4 worm cellular contexts compared by ENCODE assay signal in the genomic region with DNA sequence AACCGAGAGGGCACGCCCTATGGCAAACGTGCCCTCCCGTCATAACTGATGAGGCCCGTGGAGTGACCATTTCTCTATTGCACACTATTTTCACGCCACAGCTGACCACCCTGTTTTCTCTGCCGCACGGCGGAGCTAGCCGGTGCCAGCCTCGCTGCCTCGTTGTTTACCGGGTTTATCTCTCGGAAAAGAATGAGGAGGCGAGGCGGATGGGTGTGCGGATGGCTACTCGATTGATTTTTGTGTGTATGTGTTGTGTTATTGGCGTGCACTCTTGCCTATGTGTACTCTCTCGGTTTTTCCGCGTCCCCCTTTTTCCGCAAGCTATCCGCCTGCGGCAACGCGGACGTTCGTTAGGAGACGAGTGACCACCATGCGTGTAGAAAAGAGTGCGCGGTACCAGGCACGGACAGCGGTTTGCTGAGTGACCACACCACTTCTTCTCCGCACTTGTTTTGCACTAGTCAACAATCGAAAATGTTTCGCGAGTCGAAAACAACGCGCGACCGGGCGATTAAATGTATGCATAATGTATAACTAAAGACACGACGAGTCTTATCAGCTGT.
TF ChIP-seq lines count a peak whose summit lies in the region.

No protein-coding gene starts in this region.

TF ChIP-seq in whole organism, L2 larva, 48 proteins besides CTCF, POLR2A, EP300 and RAD21 (continues in another document):
- TF ChIP-seq lin-11 (tag; optimal IDR thresholded peaks at IDR 0.05; lab: Kevin White, UChicago) (peak; percentile 47), dmd-4 (tag; optimal IDR thresholded peaks at IDR 0.05; lab: Kevin White, UChicago) (no peak), nhr-12 (tag; optimal IDR thresholded peaks at IDR 0.05; lab: Kevin White, UChicago) (no peak), fos-1 (tag; optimal IDR thresholded peaks at IDR 0.05; lab: Kevin White, UChicago) (peak; percentile 49), sma-3 (GFP tag; optimal IDR thresholded peaks at IDR 0.05; lab: Kevin White, UChicago) (peak; percentile 58), ZK546.5 (tag; optimal IDR thresholded peaks at IDR 0.05; lab: Kevin White, UChicago) (no peak), unc-39 (tag; optimal IDR thresholded peaks at IDR 0.05; lab: Kevin White, UChicago) (no peak), unc-55 (GFP tag; optimal IDR thresholded peaks at IDR 0.05; lab: Kevin White, UChicago) (peak; percentile 41), nhr-21 (tag; optimal IDR thresholded peaks at IDR 0.05; lab: Kevin White, UChicago) (peak; percentile 83), lsy-2 (tag; optimal IDR thresholded peaks at IDR 0.05; lab: Kevin White, UChicago) (peak in 1 of 2 experiments; percentile 76), zag-1 (tag; optimal IDR thresholded peaks at IDR 0.05; lab: Kevin White, UChicago) (peak; percentile 63), nhr-237 (tag; optimal IDR thresholded peaks at IDR 0.05; lab: Kevin White, UChicago) (no peak), nhr-10 (tag; optimal IDR thresholded peaks at IDR 0.05; lab: Kevin White, UChicago) (no peak), nhr-23 (tag; optimal IDR thresholded peaks at IDR 0.05; lab: Kevin White, UChicago) (no peak), lin-13 (GFP tag; optimal IDR thresholded peaks at IDR 0.05; lab: Kevin White, UChicago) (peak; percentile 3), elt-1 (tag; optimal IDR thresholded peaks at IDR 0.05; lab: Kevin White, UChicago) (no peak), ztf-4 (tag; optimal IDR thresholded peaks at IDR 0.05; lab: Kevin White, UChicago) (no peak), snpc-4 (tag; optimal IDR thresholded peaks at IDR 0.05; lab: Kevin White, UChicago) (no peak), peb-1 (tag; optimal IDR thresholded peaks at IDR 0.05; lab: Kevin White, UChicago) (peak; percentile 94), egl-27 (tag; optimal IDR thresholded peaks at IDR 0.05; lab: Kevin White, UChicago) (peak; percentile 76), gmeb-1 (tag; optimal IDR thresholded peaks at IDR 0.05; lab: Kevin White, UChicago) (no peak), nhr-6 (tag; optimal IDR thresholded peaks at IDR 0.05; lab: Kevin White, UChicago) (no peak)

TF ChIP-seq in whole organism, L4 larva, 104 proteins besides CTCF, POLR2A, EP300 and RAD21 (continues in another document):
- TF ChIP-seq ZK337.2 (GFP tag; IDR thresholded peaks at IDR 0.05; lab: Robert Waterston, UW) = no peak
- no peak for TF ChIP-seq R02D3.7 (tag; optimal IDR thresholded peaks at IDR 0.05; lab: Kevin White, UChicago)
- no peak for TF ChIP-seq pqm-1 (tag; optimal IDR thresholded peaks at IDR 0.05; lab: Kevin White, UChicago)
- TF ChIP-seq sdz-12 (GFP tag; optimal IDR thresholded peaks at IDR 0.05; lab: Kevin White, UChicago) = no peak
- TF ChIP-seq ZK546.5 (tag; optimal IDR thresholded peaks at IDR 0.05; lab: Kevin White, UChicago) = no peak
- TF ChIP-seq ctbp-1 (GFP tag; IDR thresholded peaks at IDR 0.05; lab: Robert Waterston, UW) = peak; percentile 67; the same call in 1 of the 2 replicates
- no peak for TF ChIP-seq nhr-42 (GFP tag; IDR thresholded peaks at IDR 0.05; lab: Robert Waterston, UW)
- no peak for TF ChIP-seq zip-11 (GFP tag; IDR thresholded peaks at IDR 0.05; lab: Robert Waterston, UW)
- TF ChIP-seq lin-38 (GFP tag; IDR thresholded peaks at IDR 0.05; lab: Robert Waterston, UW) = no peak
- TF ChIP-seq lin-13 (GFP tag; optimal IDR thresholded peaks at IDR 0.05; lab: Kevin White, UChicago) = no peak
- no peak for TF ChIP-seq aly-2 (tag; optimal IDR thresholded peaks at IDR 0.05; lab: Kevin White, UChicago)
- no peak for TF ChIP-seq D1046.2 (GFP tag; IDR thresholded peaks at IDR 0.05; lab: Robert Waterston, UW)
- no peak for TF ChIP-seq Y105C5A.15 (GFP tag; IDR thresholded peaks at IDR 0.05; lab: Robert Waterston, UW)
- TF ChIP-seq saeg-2 (GFP tag; IDR thresholded peaks at IDR 0.05; lab: Robert Waterston, UW) = 0 out of 2 replicates have a peak, but pooled peaks have one; percentile 63
- TF ChIP-seq unc-39 (tag; optimal IDR thresholded peaks at IDR 0.05; lab: Kevin White, UChicago) = no peak
- peak; percentile 27; the same call in 1 of the 2 replicates for TF ChIP-seq dmd-6 (GFP tag; IDR thresholded peaks at IDR 0.05; lab: Robert Waterston, UW)
- TF ChIP-seq vab-7 (GFP tag; IDR thresholded peaks at IDR 0.05; lab: Robert Waterston, UW) = no peak
- peak; percentile 65 for TF ChIP-seq madf-9 (GFP tag; conservative IDR thresholded peaks at IDR 0.05; lab: Robert Waterston, UW)
- TF ChIP-seq snpc-1.2 (GFP tag; IDR thresholded peaks at IDR 0.05; lab: Robert Waterston, UW) = no peak
- TF ChIP-seq skn-1 (tag; optimal IDR thresholded peaks at IDR 0.05; lab: Kevin White, UChicago) = no peak
- TF ChIP-seq ama-1 (optimal IDR thresholded peaks at IDR 0.05; lab: Kevin White, UChicago) = no peak
- TF ChIP-seq mdl-1 (tag; optimal IDR thresholded peaks at IDR 0.05; lab: Kevin White, UChicago) = peak; percentile 64 to 93
- no peak for TF ChIP-seq nhr-76 (tag; optimal IDR thresholded peaks at IDR 0.05; lab: Kevin White, UChicago)

TF ChIP-seq in whole organism, late embryonic, 69 proteins besides CTCF, POLR2A, EP300 and RAD21 (continues in another document):
- TF ChIP-seq pax-1 (tag; optimal IDR thresholded peaks at IDR 0.05; lab: Kevin White, UChicago) = no peak
- TF ChIP-seq ceh-18 (tag; optimal IDR thresholded peaks at IDR 0.05; lab: Kevin White, UChicago) = peak; percentile 87
- peak; percentile 89 for TF ChIP-seq pha-2 (tag; optimal IDR thresholded peaks at IDR 0.05; lab: Kevin White, UChicago)
- TF ChIP-seq C38D4.7 (GFP tag; optimal IDR thresholded peaks at IDR 0.05; lab: Kevin White, UChicago) = no peak
- TF ChIP-seq elt-2 (tag; optimal IDR thresholded peaks at IDR 0.05; lab: Kevin White, UChicago) = peak; percentile 78
- TF ChIP-seq eyg-1 (tag; optimal IDR thresholded peaks at IDR 0.05; lab: Kevin White, UChicago) = peak; percentile 77
- peak; percentile 61 for TF ChIP-seq fkh-10 (GFP tag; optimal IDR thresholded peaks at IDR 0.05; lab: Kevin White, UChicago)
- TF ChIP-seq gmeb-2 (tag; optimal IDR thresholded peaks at IDR 0.05; lab: Kevin White, UChicago) = peak; percentile 44
- TF ChIP-seq ceh-6 (GFP tag; optimal IDR thresholded peaks at IDR 0.05; lab: Kevin White, UChicago) = peak; percentile 61
- peak; percentile 84 for TF ChIP-seq ceh-19 (GFP tag; optimal IDR thresholded peaks at IDR 0.05; lab: Kevin White, UChicago)
- no peak for TF ChIP-seq K09A11.1 (tag; optimal IDR thresholded peaks at IDR 0.05; lab: Kevin White, UChicago; ENCODE audit: insufficient read depth)
- TF ChIP-seq nhr-232 (tag; optimal IDR thresholded peaks at IDR 0.05; lab: Kevin White, UChicago) = peak; percentile 46
- peak; percentile 28 for TF ChIP-seq fkh-6 (tag; optimal IDR thresholded peaks at IDR 0.05; lab: Kevin White, UChicago)
- TF ChIP-seq che-1 (tag; optimal IDR thresholded peaks at IDR 0.05; lab: Kevin White, UChicago) = peak; percentile 50
- TF ChIP-seq ztf-16 (tag; optimal IDR thresholded peaks at IDR 0.05; lab: Kevin White, UChicago) = peak; percentile 75
- TF ChIP-seq pat-9 (tag; optimal IDR thresholded peaks at IDR 0.05; lab: Kevin White, UChicago) = peak; percentile 62
- TF ChIP-seq pha-4 (tag; optimal IDR thresholded peaks at IDR 0.05; lab: Kevin White, UChicago) = no peak
- no peak for TF ChIP-seq ama-1 (optimal IDR thresholded peaks at IDR 0.05; lab: Kevin White, UChicago)
- peak; percentile 97 for TF ChIP-seq tbx-2 (tag; optimal IDR thresholded peaks at IDR 0.05; lab: Kevin White, UChicago)
- no peak for TF ChIP-seq lim-6 (tag; optimal IDR thresholded peaks at IDR 0.05; lab: Kevin White, UChicago)
- peak; percentile 91 for TF ChIP-seq unc-55 (GFP tag; optimal IDR thresholded peaks at IDR 0.05; lab: Kevin White, UChicago)
- TF ChIP-seq sdc-2 (tag; optimal IDR thresholded peaks at IDR 0.05; lab: Kevin White, UChicago) = peak; percentile 83
- peak; percentile 92 for TF ChIP-seq nfya-1 (tag; optimal IDR thresholded peaks at IDR 0.05; lab: Kevin White, UChicago)
- peak; percentile 65 for TF ChIP-seq madf-2 (tag; optimal IDR thresholded peaks at IDR 0.05; lab: Kevin White, UChicago)

TF ChIP-seq in whole organism, mixed stage, embryonic, 35 proteins besides CTCF, POLR2A, EP300 and RAD21 (continues in another document):
- TF ChIP-seq blmp-1 (tag; optimal IDR thresholded peaks at IDR 0.05; lab: Kevin White, UChicago) (no peak), bed-3 (GFP tag; optimal IDR thresholded peaks at IDR 0.05; lab: Kevin White, UChicago) (peak; percentile 48), sem-2 (GFP tag; optimal IDR thresholded peaks at IDR 0.05; lab: Kevin White, UChicago) (peak; percentile 43), cnd-1 (tag; optimal IDR thresholded peaks at IDR 0.05; lab: Kevin White, UChicago) (peak; percentile 87), lsy-2 (tag; optimal IDR thresholded peaks at IDR 0.05; lab: Kevin White, UChicago) (peak; percentile 56), hlh-1 (tag; optimal IDR thresholded peaks at IDR 0.05; lab: Kevin White, UChicago) (peak; percentile 96), flh-1 (GFP tag; optimal IDR thresholded peaks at IDR 0.05; lab: Kevin White, UChicago) (peak; percentile 68), ceh-83 (GFP tag; optimal IDR thresholded peaks at IDR 0.05; lab: Kevin White, UChicago) (peak; percentile 69), elt-1 (tag; optimal IDR thresholded peaks at IDR 0.05; lab: Kevin White, UChicago; ENCODE audit: borderline replicate concordance, insufficient read depth) (peak; percentile 6), unc-39 (tag; optimal IDR thresholded peaks at IDR 0.05; lab: Kevin White, UChicago) (peak; percentile 28), nhr-76 (tag; optimal IDR thresholded peaks at IDR 0.05; lab: Kevin White, UChicago) (no peak), ceh-39 (tag; optimal IDR thresholded peaks at IDR 0.05; lab: Kevin White, UChicago) (peak; percentile 48), sptf-1 (tag; optimal IDR thresholded peaks at IDR 0.05; lab: Kevin White, UChicago) (peak; percentile 90), lin-13 (tag; optimal IDR thresholded peaks at IDR 0.05; lab: Kevin White, UChicago) (peak; percentile 73), elt-3 (tag; optimal IDR thresholded peaks at IDR 0.05; lab: Kevin White, UChicago) (peak; percentile 13), nhr-12 (tag; optimal IDR thresholded peaks at IDR 0.05; lab: Kevin White, UChicago) (peak; percentile 62), mls-2 (tag; optimal IDR thresholded peaks at IDR 0.05; lab: Kevin White, UChicago) (peak; percentile 96), unc-120 (tag; optimal IDR thresholded peaks at IDR 0.05; lab: Kevin White, UChicago; ENCODE audit: poor library complexity, severe bottlenecking) (peak; percentile 96), ham-2 (GFP tag; optimal IDR thresholded peaks at IDR 0.05; lab: Kevin White, UChicago) (peak; percentile 100), ztf-11 (tag; optimal IDR thresholded peaks at IDR 0.05; lab: Kevin White, UChicago) (peak; percentile 88), lin-32 (GFP tag; optimal IDR thresholded peaks at IDR 0.05; lab: Kevin White, UChicago) (peak; percentile 60), drap-1 (GFP tag; optimal IDR thresholded peaks at IDR 0.05; lab: Kevin White, UChicago) (peak; percentile 88), mab-5 (tag; optimal IDR thresholded peaks at IDR 0.05; lab: Kevin White, UChicago) (peak; percentile 59), snpc-4 (tag; optimal IDR thresholded peaks at IDR 0.05; lab: Kevin White, UChicago) (no peak), mep-1 (tag; optimal IDR thresholded peaks at IDR 0.05; lab: Kevin White, UChicago) (peak; percentile 80), pha-4 (tag; optimal IDR thresholded peaks at IDR 0.05; lab: Kevin White, UChicago) (peak; percentile 91)
